Fruit fly (Drosophila melanogaster): Measurements from ENCODE around the gene mRpS7.

The mRpS7 gene

dm6 chr2L:10387869-10388726 lies 1.6 kb downstream of the mRpS7 start, which contains the start of gene da:
Gene da (plus strand): TSS chr2L:10388105.
- peak; percentile 69 for TF ChIP-seq lola (GFP tag; optimal IDR thresholded peaks at IDR 0.05)
- TF ChIP-seq Hnf4 (GFP tag; optimal IDR thresholded peaks at IDR 0.05) = peak; percentile 52
- TF ChIP-seq br (GFP tag; optimal IDR thresholded peaks at IDR 0.05) = no peak
- peak; percentile 31 for TF ChIP-seq sage (GFP tag; optimal IDR thresholded peaks at IDR 0.05)
- peak; percentile 61 for TF ChIP-seq HLH106 (tag; optimal IDR thresholded peaks at IDR 0.05)
- TF ChIP-seq Sp1 (GFP tag; optimal IDR thresholded peaks at IDR 0.05) = peak; percentile 47
- TF ChIP-seq sv (GFP tag; optimal IDR thresholded peaks at IDR 0.05) = peak; percentile 15
- no peak for TF ChIP-seq CrebA (GFP tag; optimal IDR thresholded peaks at IDR 0.05; ENCODE audit: borderline replicate concordance)
- no peak for TF ChIP-seq dmrt93B (GFP tag; optimal IDR thresholded peaks at IDR 0.05)
- no peak for TF ChIP-seq Myc (optimal IDR thresholded peaks at IDR 0.05)
- peak; percentile 33 for TF ChIP-seq ey (GFP tag; optimal IDR thresholded peaks at IDR 0.05)
- no peak for TF ChIP-seq dsf (GFP tag; optimal IDR thresholded peaks at IDR 0.05; ENCODE audit: borderline replicate concordance)
- no peak for TF ChIP-seq usp (GFP tag; optimal IDR thresholded peaks at IDR 0.05)
- TF ChIP-seq foxo (GFP tag; optimal IDR thresholded peaks at IDR 0.05) = peak in 1 of 2 experiments; percentile 24
- TF ChIP-seq Jra (GFP tag; optimal IDR thresholded peaks at IDR 0.05) = peak; percentile 56
- peak; percentile 64 for TF ChIP-seq woc (GFP tag; optimal IDR thresholded peaks at IDR 0.05)
- TF ChIP-seq CG32264 (GFP tag; optimal IDR thresholded peaks at IDR 0.05) = no peak
- TF ChIP-seq dl (GFP tag; optimal IDR thresholded peaks at IDR 0.05; ENCODE audit: insufficient read depth in 1 of 2, partially characterized antibody in 2 of 2) = no peak
- TF ChIP-seq h (GFP tag; optimal IDR thresholded peaks at IDR 0.05) = peak; percentile 56
- peak; percentile 12 for TF ChIP-seq CG9705 (GFP tag; optimal IDR thresholded peaks at IDR 0.05)
- no peak for TF ChIP-seq Hr83 (GFP tag; optimal IDR thresholded peaks at IDR 0.05; ENCODE audit: poor library complexity, severe bottlenecking)
- peak; percentile 8 for TF ChIP-seq psq (GFP tag; optimal IDR thresholded peaks at IDR 0.05)
- TF ChIP-seq rgr (GFP tag; optimal IDR thresholded peaks at IDR 0.05) = peak; percentile 55
- TF ChIP-seq N (GFP tag; optimal IDR thresholded peaks at IDR 0.05) = peak; percentile 94
- no peak for TF ChIP-seq Rel (GFP tag; optimal IDR thresholded peaks at IDR 0.05)
- TF ChIP-seq Rel (tag; optimal IDR thresholded peaks at IDR 0.05) = peak; percentile 39
- no peak for TF ChIP-seq Abd-B (GFP tag; optimal IDR thresholded peaks at IDR 0.05)
- TF ChIP-seq Vsx2 (GFP tag; optimal IDR thresholded peaks at IDR 0.05; ENCODE audit: partially characterized antibody) = no peak
- TF ChIP-seq fru (GFP tag; optimal IDR thresholded peaks at IDR 0.05) = peak; percentile 39

- no peak for TF ChIP-seq psq (GFP tag; optimal IDR thresholded peaks at IDR 0.05)
- no peak for TF ChIP-seq tai (GFP tag; optimal IDR thresholded peaks at IDR 0.05)
- TF ChIP-seq brk (GFP tag; optimal IDR thresholded peaks at IDR 0.05) = no peak
- no peak for TF ChIP-seq Dif (GFP tag; optimal IDR thresholded peaks at IDR 0.05; ENCODE audit: partially characterized antibody)
These were observed 7.0 kb downstream of the mRpS7 start for dm6 chr2L:10393467-10393866.

dm6 chr2L:10395035-10395434 lies 8.6 kb downstream of the mRpS7 start:
- TF ChIP-seq sv (GFP tag; optimal IDR thresholded peaks at IDR 0.05) = no peak
- TF ChIP-seq psq (GFP tag; optimal IDR thresholded peaks at IDR 0.05) = no peak
- no peak for TF ChIP-seq brk (GFP tag; optimal IDR thresholded peaks at IDR 0.05)
- TF ChIP-seq N (GFP tag; optimal IDR thresholded peaks at IDR 0.05) = no peak
- TF ChIP-seq tai (GFP tag; optimal IDR thresholded peaks at IDR 0.05) = peak; percentile 31

dm6 chr2L:10395642-10396487 lies 9.4 kb downstream of the mRpS7 start, which contains the start of gene Mdh1:
Gene Mdh1 (minus strand): TSS chr2L:10396332.
- TF ChIP-seq pan (optimal IDR thresholded peaks at IDR 0.05) = no peak
- peak; percentile 52 for TF ChIP-seq brk (GFP tag; optimal IDR thresholded peaks at IDR 0.05)
- TF ChIP-seq Sp1 (GFP tag; optimal IDR thresholded peaks at IDR 0.05) = no peak
- TF ChIP-seq br (GFP tag; optimal IDR thresholded peaks at IDR 0.05) = no peak
- TF ChIP-seq dsf (GFP tag; optimal IDR thresholded peaks at IDR 0.05; ENCODE audit: borderline replicate concordance) = no peak
- TF ChIP-seq fru (GFP tag; optimal IDR thresholded peaks at IDR 0.05) = no peak
- no peak for TF ChIP-seq sv (GFP tag; optimal IDR thresholded peaks at IDR 0.05)
- TF ChIP-seq Hr83 (GFP tag; optimal IDR thresholded peaks at IDR 0.05; ENCODE audit: poor library complexity, severe bottlenecking) = no peak
- TF ChIP-seq foxo (GFP tag; optimal IDR thresholded peaks at IDR 0.05) = no peak
- TF ChIP-seq sage (GFP tag; optimal IDR thresholded peaks at IDR 0.05) = peak; percentile 37
- TF ChIP-seq Abd-B (GFP tag; optimal IDR thresholded peaks at IDR 0.05) = no peak
- TF ChIP-seq rgr (GFP tag; optimal IDR thresholded peaks at IDR 0.05) = peak; percentile 13
- TF ChIP-seq N (GFP tag; optimal IDR thresholded peaks at IDR 0.05) = no peak
- no peak for TF ChIP-seq h (GFP tag; optimal IDR thresholded peaks at IDR 0.05)
- no peak for TF ChIP-seq dmrt93B (GFP tag; optimal IDR thresholded peaks at IDR 0.05)
- no peak for TF ChIP-seq Dif (GFP tag; optimal IDR thresholded peaks at IDR 0.05; ENCODE audit: partially characterized antibody)
- TF ChIP-seq CG9705 (GFP tag; optimal IDR thresholded peaks at IDR 0.05) = no peak
- no peak for TF ChIP-seq psq (GFP tag; optimal IDR thresholded peaks at IDR 0.05)
- TF ChIP-seq Dfd (GFP tag; optimal IDR thresholded peaks at IDR 0.05) = no peak
- no peak for TF ChIP-seq HLH106 (tag; optimal IDR thresholded peaks at IDR 0.05)
- no peak for TF ChIP-seq Rel (GFP tag; optimal IDR thresholded peaks at IDR 0.05)
- TF ChIP-seq Rel (tag; optimal IDR thresholded peaks at IDR 0.05) = no peak
- no peak for TF ChIP-seq Hr78 (GFP tag; optimal IDR thresholded peaks at IDR 0.05)
- TF ChIP-seq Vsx2 (GFP tag; optimal IDR thresholded peaks at IDR 0.05; ENCODE audit: partially characterized antibody) = no peak
- no peak for TF ChIP-seq ey (GFP tag; optimal IDR thresholded peaks at IDR 0.05)
- TF ChIP-seq Hnf4 (GFP tag; optimal IDR thresholded peaks at IDR 0.05) = peak; percentile 10
- no peak for TF ChIP-seq Myc (optimal IDR thresholded peaks at IDR 0.05)
- no peak for TF ChIP-seq GATAd (GFP tag; optimal IDR thresholded peaks at IDR 0.05)
- TF ChIP-seq Jra (GFP tag; optimal IDR thresholded peaks at IDR 0.05) = no peak
- TF ChIP-seq CrebA (GFP tag; optimal IDR thresholded peaks at IDR 0.05; ENCODE audit: borderline replicate concordance) = no peak
- TF ChIP-seq woc (GFP tag; optimal IDR thresholded peaks at IDR 0.05) = peak; percentile 6
